Fruit fly (Drosophila melanogaster): ENCODE results near the gene CG14805.

The CG14805 gene

DNA sequence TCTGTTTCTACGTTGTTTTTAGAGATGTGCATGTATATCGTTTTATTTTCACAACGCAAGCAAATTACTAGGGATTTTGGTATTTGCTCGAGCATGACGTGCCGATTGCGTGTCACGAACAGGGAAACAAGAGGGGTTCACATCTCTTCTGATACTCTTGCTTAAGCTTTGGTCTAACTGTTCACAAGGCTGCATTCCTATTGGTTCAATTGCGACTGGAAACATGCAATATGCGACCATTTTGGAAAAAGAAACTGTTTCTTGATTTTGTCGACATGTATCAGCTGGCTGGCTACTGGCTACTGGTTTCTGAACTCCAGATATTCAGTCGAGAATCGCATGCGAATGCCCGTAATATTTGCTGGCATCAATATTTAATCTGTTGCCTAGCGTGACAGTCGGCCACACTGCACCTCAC lies 3.0 kb downstream of the CG14805 start, which contains the start of gene Coa8 (continued):
- TF ChIP-seq Rel (GFP tag; optimal IDR thresholded peaks at IDR 0.05) (no peak), Rel (tag; optimal IDR thresholded peaks at IDR 0.05) (no peak), sv (GFP tag; optimal IDR thresholded peaks at IDR 0.05) (no peak), br (GFP tag; optimal IDR thresholded peaks at IDR 0.05) (peak; percentile 34), Hnf4 (GFP tag; optimal IDR thresholded peaks at IDR 0.05) (no peak), ey (GFP tag; optimal IDR thresholded peaks at IDR 0.05) (peak; percentile 18), lola (GFP tag; optimal IDR thresholded peaks at IDR 0.05) (no peak), dmrt93B (GFP tag; optimal IDR thresholded peaks at IDR 0.05) (no peak), foxo (GFP tag; optimal IDR thresholded peaks at IDR 0.05) (peak in 1 of 2 experiments; percentile 50)

- TF ChIP-seq rgr (GFP tag; optimal IDR thresholded peaks at IDR 0.05) (no peak), Rel (GFP tag; optimal IDR thresholded peaks at IDR 0.05) (no peak), Rel (tag; optimal IDR thresholded peaks at IDR 0.05) (no peak), CG32264 (GFP tag; optimal IDR thresholded peaks at IDR 0.05) (no peak), jim (GFP tag; optimal IDR thresholded peaks at IDR 0.05) (no peak), Dif (GFP tag; optimal IDR thresholded peaks at IDR 0.05; ENCODE audit: partially characterized antibody) (no peak), ey (GFP tag; optimal IDR thresholded peaks at IDR 0.05) (no peak), h (GFP tag; optimal IDR thresholded peaks at IDR 0.05) (no peak), sage (GFP tag; optimal IDR thresholded peaks at IDR 0.05) (no peak), CrebA (GFP tag; optimal IDR thresholded peaks at IDR 0.05; ENCODE audit: borderline replicate concordance) (no peak), Hnf4 (GFP tag; optimal IDR thresholded peaks at IDR 0.05) (no peak), Vsx2 (GFP tag; optimal IDR thresholded peaks at IDR 0.05; ENCODE audit: partially characterized antibody) (no peak), psq (GFP tag; optimal IDR thresholded peaks at IDR 0.05) (no peak), lola (GFP tag; optimal IDR thresholded peaks at IDR 0.05) (no peak), OdsH (GFP tag; optimal IDR thresholded peaks at IDR 0.05) (no peak), dsf (GFP tag; optimal IDR thresholded peaks at IDR 0.05; ENCODE audit: borderline replicate concordance) (no peak)
Measured at dm6 chrX:1880779-1881178, 3.7 kb downstream of the CG14805 start.

dm6 chrX:1889926-1890325 lies 12.8 kb downstream of the CG14805 start, which contains the start of the genes trr and mRpL16:
trr (minus strand) TSS chrX:1889950.
mRpL16 (plus strand) TSS chrX:1890256.
- no peak for TF ChIP-seq br (GFP tag; optimal IDR thresholded peaks at IDR 0.05)
- TF ChIP-seq HLH106 (tag; optimal IDR thresholded peaks at IDR 0.05) = peak; percentile 58
- TF ChIP-seq brk (GFP tag; optimal IDR thresholded peaks at IDR 0.05) = no peak
- TF ChIP-seq Rel (GFP tag; optimal IDR thresholded peaks at IDR 0.05) = no peak
- TF ChIP-seq Rel (tag; optimal IDR thresholded peaks at IDR 0.05) = peak; percentile 52
- TF ChIP-seq sv (GFP tag; optimal IDR thresholded peaks at IDR 0.05) = no peak
- TF ChIP-seq Dif (GFP tag; optimal IDR thresholded peaks at IDR 0.05; ENCODE audit: partially characterized antibody) = no peak
- TF ChIP-seq Hr78 (GFP tag; optimal IDR thresholded peaks at IDR 0.05) = no peak
- TF ChIP-seq Jra (GFP tag; optimal IDR thresholded peaks at IDR 0.05) = no peak
- no peak for TF ChIP-seq N (GFP tag; optimal IDR thresholded peaks at IDR 0.05)
- TF ChIP-seq usp (GFP tag; optimal IDR thresholded peaks at IDR 0.05) = no peak
- TF ChIP-seq h (GFP tag; optimal IDR thresholded peaks at IDR 0.05) = no peak
- TF ChIP-seq jim (GFP tag; optimal IDR thresholded peaks at IDR 0.05) = no peak
- TF ChIP-seq Hr83 (GFP tag; optimal IDR thresholded peaks at IDR 0.05; ENCODE audit: poor library complexity, severe bottlenecking) = no peak
- no peak for TF ChIP-seq fru (GFP tag; optimal IDR thresholded peaks at IDR 0.05)
- TF ChIP-seq Abd-B (GFP tag; optimal IDR thresholded peaks at IDR 0.05) = no peak
- TF ChIP-seq CG32264 (GFP tag; optimal IDR thresholded peaks at IDR 0.05) = no peak
- TF ChIP-seq dmrt93B (GFP tag; optimal IDR thresholded peaks at IDR 0.05) = no peak
- TF ChIP-seq tai (GFP tag; optimal IDR thresholded peaks at IDR 0.05) = no peak
- TF ChIP-seq CrebA (GFP tag; optimal IDR thresholded peaks at IDR 0.05; ENCODE audit: borderline replicate concordance) = no peak
- TF ChIP-seq Sp1 (GFP tag; optimal IDR thresholded peaks at IDR 0.05) = peak; percentile 43
- TF ChIP-seq Myc (optimal IDR thresholded peaks at IDR 0.05) = peak; percentile 63
- peak; percentile 33 for TF ChIP-seq CG9705 (GFP tag; optimal IDR thresholded peaks at IDR 0.05)

DNA sequence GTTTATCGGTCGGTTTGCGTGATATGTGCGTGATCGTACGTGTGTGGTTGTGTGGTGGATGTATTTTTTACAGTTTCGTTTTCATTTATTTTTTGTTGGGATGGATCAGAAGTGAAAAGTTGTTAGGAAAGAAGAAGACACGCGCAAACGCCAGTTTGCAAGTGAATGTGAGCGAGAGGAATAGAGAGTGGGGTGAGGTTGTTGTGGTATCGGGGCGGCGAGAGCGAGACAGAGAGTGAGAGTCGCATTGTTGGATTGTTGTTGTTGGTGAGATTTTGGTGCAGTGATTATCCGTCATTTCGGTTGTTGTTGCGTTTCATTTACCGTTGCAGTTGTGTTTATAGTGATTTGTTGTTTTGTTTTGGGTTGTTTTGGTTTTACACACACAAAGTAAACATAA lies 16.4 kb downstream of the CG14805 start:
- TF ChIP-seq HLH106 (tag; optimal IDR thresholded peaks at IDR 0.05) = no peak
- no peak for TF ChIP-seq OdsH (GFP tag; optimal IDR thresholded peaks at IDR 0.05)
- TF ChIP-seq lola (GFP tag; optimal IDR thresholded peaks at IDR 0.05) = no peak
- no peak for TF ChIP-seq sv (GFP tag; optimal IDR thresholded peaks at IDR 0.05)

All from whole organism, wandering third instar larva.